Worm (Caenorhabditis elegans) whole organism, late embryonic: ENCODE measurements around the gene Y36E3A.2.

Experiments used
- C08G9.2 ChIP-seq: sonication (generic microtip); optimal IDR thresholded peaks from 2 replicates; lab custom pipeline; 2016; ENCODE audit warnings: mild to moderate bottlenecking, missing genetic modification characterization, moderate library complexity, missing compliant biosample characterization
- C38D4.7 ChIP-seq: fragments of 200-800 bp; sonication (Bioruptor generic); optimal IDR thresholded peaks from 2 replicates; lab custom pipeline; 2018; ENCODE audit warnings: mild to moderate bottlenecking, missing genetic modification characterization, moderate library complexity, missing compliant biosample characterization
- ceh-2 ChIP-seq: sonication (generic microtip); optimal IDR thresholded peaks from 2 replicates; lab custom pipeline; 2016; ENCODE audit warnings: missing genotype, missing genetic modification characterization, missing compliant biosample characterization
- ceh-31 ChIP-seq: sonication (generic microtip); optimal IDR thresholded peaks from 2 replicates; lab custom pipeline; 2016; ENCODE audit warnings: missing genetic modification characterization, missing compliant biosample characterization
- ceh-9 ChIP-seq: sonication (generic microtip); optimal IDR thresholded peaks from 2 replicates; lab custom pipeline; 2016; ENCODE audit warnings: mild to moderate bottlenecking, missing genetic modification characterization, inconsistent platforms, missing compliant biosample characterization
- che-1 ChIP-seq: sonication (generic microtip); optimal IDR thresholded peaks from 2 replicates; lab custom pipeline; 2016; ENCODE audit warnings: mild to moderate bottlenecking, missing genetic modification characterization, missing compliant biosample characterization
- elt-2 ChIP-seq: sonication (generic microtip); optimal IDR thresholded peaks from 2 replicates; lab custom pipeline; 2016; ENCODE audit warnings: missing genetic modification reagents, missing genetic modification characterization, missing compliant biosample characterization
- fkh-10 ChIP-seq: fragments of 150-350 bp; optimal IDR thresholded peaks from 2 replicates; lab custom pipeline; 2014; ENCODE audit warnings: missing biosample characterization, missing genetic modification reagents, missing genetic modification characterization
- lin-11 ChIP-seq: fragments of 200-800 bp; sonication (Bioruptor generic); optimal IDR thresholded peaks from 2 replicates; lab custom pipeline; 2018; ENCODE audit warnings: mild to moderate bottlenecking, missing genetic modification characterization, missing compliant biosample characterization
- madf-2 ChIP-seq: sonication (generic microtip); optimal IDR thresholded peaks from 2 replicates; lab custom pipeline; 2017; ENCODE audit warnings: missing genetic modification characterization, missing compliant biosample characterization
- pros-1 ChIP-seq: fragments of 150-350 bp; optimal IDR thresholded peaks from 2 replicates; lab custom pipeline; 2014; ENCODE audit warnings: missing biosample characterization, missing genetic modification reagents, missing genetic modification characterization
- rnt-1 ChIP-seq: sonication (generic microtip); optimal IDR thresholded peaks from 2 replicates; lab custom pipeline; 2016; ENCODE audit warnings: missing genetic modification characterization, missing compliant biosample characterization
- ttx-3 ChIP-seq: sonication (generic microtip); optimal IDR thresholded peaks from 2 replicates; lab custom pipeline; 2016; ENCODE audit warnings: missing genetic modification reagents, missing genetic modification characterization, missing compliant biosample characterization

DNA sequence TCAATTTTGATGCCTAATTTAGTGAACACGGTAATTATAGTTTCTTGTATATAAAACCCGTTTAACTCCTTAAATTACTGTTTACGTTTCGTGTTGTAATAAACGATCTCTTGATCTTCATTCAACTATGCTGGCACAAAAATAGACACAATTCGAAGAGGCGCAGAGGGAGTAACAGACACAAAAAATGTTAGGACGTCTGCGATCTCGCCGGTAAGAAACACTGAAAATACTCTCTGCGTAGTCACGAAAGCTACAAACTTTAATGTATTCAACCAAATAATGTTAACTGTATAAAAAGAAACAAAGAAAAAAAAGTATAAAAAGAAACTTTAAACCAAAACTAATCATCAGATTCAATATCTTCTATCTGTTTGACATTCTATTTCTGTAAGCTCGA lies 45.0 kb upstream of the Y36E3A.2 start, which contains the start of gene dhs-23:
- TF ChIP-seq ceh-2 (tag; lab: Kevin White, UChicago) (no peak), ceh-31 (no peak), che-1 (tag; lab: Kevin White, UChicago) (no peak), elt-2 (tag; lab: Kevin White, UChicago) (no peak), pros-1 (tag; lab: Kevin White, UChicago) (no peak), ceh-9 (tag; lab: Kevin White, UChicago) (no peak), lin-11 (tag; lab: Kevin White, UChicago) (no peak), ttx-3 (no peak), madf-2 (no peak), rnt-1 (no peak), fkh-10 (no peak), C38D4.7 (no peak), C08G9.2 (tag; lab: Kevin White, UChicago) (no peak)
